1 fruit fly cellular context compared by ENCODE assay signal in the genomic region with DNA sequence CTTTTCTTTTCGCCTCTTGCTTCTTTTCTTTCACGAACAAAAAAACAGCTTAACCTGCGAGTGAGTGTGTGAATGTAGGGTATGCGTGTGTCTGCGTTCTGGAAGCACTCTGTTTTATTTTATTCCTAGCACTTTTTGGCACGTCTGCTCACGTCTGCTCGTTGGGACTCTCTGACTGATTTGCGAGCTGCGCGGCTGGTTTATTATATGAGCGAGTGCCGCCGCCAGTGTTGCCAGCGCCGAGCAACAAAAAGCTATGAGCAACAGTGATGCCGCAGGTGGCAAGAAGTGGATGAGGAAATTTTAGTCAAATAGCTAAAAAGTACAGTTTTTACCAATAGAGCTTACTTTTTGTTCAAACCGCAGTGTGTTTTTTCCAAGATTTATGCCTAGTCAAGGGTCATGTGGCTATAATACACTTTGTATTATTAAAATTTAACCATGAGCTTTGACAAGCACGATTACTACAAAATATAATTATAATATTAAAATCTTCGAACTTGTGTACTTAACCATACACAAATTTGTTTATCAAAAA.
TF ChIP-seq lines count a peak whose summit lies in the region.

A gene (minus strand): TSS at position 183 of the 538 bp plus-strand sequence.

TF ChIP-seq in whole organism, embryonic, 481 proteins besides CTCF, POLR2A, EP300 and RAD21 (continued from another document and continues in another):
- TF ChIP-seq CG17359 (tag; optimal IDR thresholded peaks at IDR 0.05; lab: Kevin White, UChicago), result peak; percentile 13
- TF ChIP-seq CG4328 (GFP tag; optimal IDR thresholded peaks at IDR 0.05; lab: Kevin White, UChicago), result peak; percentile 39
- TF ChIP-seq trem (tag; optimal IDR thresholded peaks at IDR 0.05; lab: Kevin White, UChicago), result no peak
- peak; percentile 32 for TF ChIP-seq CG9727 (GFP tag; optimal IDR thresholded peaks at IDR 0.05; lab: Kevin White, UChicago)
- TF ChIP-seq CG6791 (GFP tag; IDR thresholded peaks at IDR 0.05; lab: Robert Waterston, UW; ENCODE audit: partially characterized antibody), result peak; percentile 46; the same call in 1 of the 3 replicates
- TF ChIP-seq CG12155 (GFP tag; optimal IDR thresholded peaks at IDR 0.05; lab: Kevin White, UChicago), result peak; percentile 81
- TF ChIP-seq slbo (GFP tag; IDR thresholded peaks at IDR 0.05; lab: Robert Waterston, UW), result peak; percentile 48; the same call in 1 of the 2 replicates
- peak; percentile 49; the same call in 1 of the 2 replicates for TF ChIP-seq Bgb (GFP tag; IDR thresholded peaks at IDR 0.05; lab: Robert Waterston, UW; ENCODE audit: partially characterized antibody)
- no peak for TF ChIP-seq GATAe (GFP tag; conservative IDR thresholded peaks at IDR 0.05; lab: Robert Waterston, UW)
- no peak for TF ChIP-seq CG15479 (GFP tag; optimal IDR thresholded peaks at IDR 0.05; lab: Kevin White, UChicago)
- no peak for TF ChIP-seq twi (tag; optimal IDR thresholded peaks at IDR 0.05; lab: Kevin White, UChicago)
- 0 out of 2 replicates have a peak, but pooled peaks have one; percentile 30 for TF ChIP-seq sob (GFP tag; IDR thresholded peaks at IDR 0.05; lab: Robert Waterston, UW)
- TF ChIP-seq rib (GFP tag; IDR thresholded peaks at IDR 0.05; lab: Robert Waterston, UW), result 0 out of 2 replicates have a peak, but pooled peaks have one; percentile 37
- TF ChIP-seq CG9817 (tag; optimal IDR thresholded peaks at IDR 0.05; lab: Kevin White, UChicago), result no peak
- TF ChIP-seq zf30C (GFP tag; optimal IDR thresholded peaks at IDR 0.05; lab: Kevin White, UChicago), result no peak
- no peak for TF ChIP-seq CG8290 (GFP tag; optimal IDR thresholded peaks at IDR 0.05; lab: Kevin White, UChicago)
- peak in 1 of 2 experiments; percentile 77 for TF ChIP-seq CG8290 (tag; optimal IDR thresholded peaks at IDR 0.05; lab: Kevin White, UChicago)
- TF ChIP-seq CG32532 (GFP tag; IDR thresholded peaks at IDR 0.05; lab: Robert Waterston, UW), result peak; percentile 35; the same call in 1 of the 2 replicates
- TF ChIP-seq NFAT (GFP tag; IDR thresholded peaks at IDR 0.05; lab: Robert Waterston, UW), result peak; percentile 48; the same call in 1 of the 2 replicates
- peak; percentile 41; the same call in 1 of the 2 replicates for TF ChIP-seq CG14014 (GFP tag; IDR thresholded peaks at IDR 0.05; lab: Robert Waterston, UW)
- TF ChIP-seq CG12659 (GFP tag; optimal IDR thresholded peaks at IDR 0.05; lab: Kevin White, UChicago), result peak; percentile 30
- no peak for TF ChIP-seq CG4707 (GFP tag; optimal IDR thresholded peaks at IDR 0.05; lab: Kevin White, UChicago)
- peak; percentile 88 for TF ChIP-seq row (GFP tag; IDR thresholded peaks at IDR 0.05; lab: Robert Waterston, UW)
- TF ChIP-seq PHDP (tag; optimal IDR thresholded peaks at IDR 0.05; lab: Kevin White, UChicago), result no peak
- no peak for TF ChIP-seq CG8924 (tag; optimal IDR thresholded peaks at IDR 0.05; lab: Kevin White, UChicago)
- TF ChIP-seq psq (GFP tag; optimal IDR thresholded peaks at IDR 0.05; lab: Kevin White, UChicago), result peak; percentile 51
- TF ChIP-seq CG12769 (tag; optimal IDR thresholded peaks at IDR 0.05; lab: Kevin White, UChicago), result peak; percentile 74
- 0 out of 2 replicates have a peak, but pooled peaks have one; percentile 37 for TF ChIP-seq CG11247 (GFP tag; IDR thresholded peaks at IDR 0.05; lab: Robert Waterston, UW)
- no peak for TF ChIP-seq stc (GFP tag; IDR thresholded peaks at IDR 0.05; lab: Robert Waterston, UW)
- TF ChIP-seq dmrt11E (tag; optimal IDR thresholded peaks at IDR 0.05; lab: Kevin White, UChicago), result no peak
- TF ChIP-seq ato (GFP tag; IDR thresholded peaks at IDR 0.05; lab: Robert Waterston, UW; ENCODE audit: partially characterized antibody), result no peak
- no peak for TF ChIP-seq CG13296 (GFP tag; optimal IDR thresholded peaks at IDR 0.05; lab: Kevin White, UChicago)
- no peak for TF ChIP-seq Hsf (GFP tag; optimal IDR thresholded peaks at IDR 0.05; lab: Kevin White, UChicago)
- peak; percentile 38 for TF ChIP-seq CG3281 (GFP tag; optimal IDR thresholded peaks at IDR 0.05; lab: Kevin White, UChicago)
- TF ChIP-seq Sox100B (GFP tag; optimal IDR thresholded peaks at IDR 0.05; lab: Kevin White, UChicago), result peak; percentile 63
- no peak for TF ChIP-seq h (optimal IDR thresholded peaks at IDR 0.05; lab: Kevin White, UChicago)
- TF ChIP-seq gcm2 (GFP tag; optimal IDR thresholded peaks at IDR 0.05; lab: Kevin White, UChicago), result no peak
- TF ChIP-seq CG17829 (tag; optimal IDR thresholded peaks at IDR 0.05; lab: Kevin White, UChicago), result no peak
- no peak; the same call in 2 of the 3 replicates for TF ChIP-seq CG11456 (GFP tag; IDR thresholded peaks at IDR 0.05; lab: Robert Waterston, UW)
- TF ChIP-seq CG8359 (GFP tag; optimal IDR thresholded peaks at IDR 0.05; lab: Kevin White, UChicago; ENCODE audit: borderline replicate concordance), result no peak
- no peak for TF ChIP-seq CG17612 (GFP tag; IDR thresholded peaks at IDR 0.05; lab: Robert Waterston, UW)
- TF ChIP-seq Taf1 (GFP tag; IDR thresholded peaks at IDR 0.05; lab: Robert Waterston, UW), result no peak
- peak; percentile 41 for TF ChIP-seq MTF-1 (GFP tag; optimal IDR thresholded peaks at IDR 0.05; lab: Kevin White, UChicago; ENCODE audit: borderline replicate concordance)
- no peak for TF ChIP-seq Ssrp (tag; optimal IDR thresholded peaks at IDR 0.05; lab: Kevin White, UChicago)
- TF ChIP-seq CG16813 (GFP tag; IDR thresholded peaks at IDR 0.05; lab: Robert Waterston, UW; ENCODE audit: partially characterized antibody), result no peak
- 0 out of 3 replicates have a peak, but pooled peaks have one; percentile 22 for TF ChIP-seq CG34224 (GFP tag; IDR thresholded peaks at IDR 0.05; lab: Robert Waterston, UW; ENCODE audit: partially characterized antibody)
- TF ChIP-seq hkb (optimal IDR thresholded peaks at IDR 0.05; lab: Kevin White, UChicago), result no peak
- TF ChIP-seq hkb (GFP tag; IDR thresholded peaks at IDR 0.05; lab: Robert Waterston, UW), result peak; percentile 46; the same call in 1 of the 2 replicates
- peak; percentile 24 for TF ChIP-seq HHEX (GFP tag; optimal IDR thresholded peaks at IDR 0.05; lab: Kevin White, UChicago)
- peak; percentile 29 for TF ChIP-seq CG15696 (tag; optimal IDR thresholded peaks at IDR 0.05; lab: Kevin White, UChicago)
- TF ChIP-seq bbx (GFP tag; IDR thresholded peaks at IDR 0.05; lab: Robert Waterston, UW; ENCODE audit: partially characterized antibody), result peak; percentile 60; the same call in 1 of the 2 replicates
- peak; percentile 20 for TF ChIP-seq CG1603 (tag; optimal IDR thresholded peaks at IDR 0.05; lab: Kevin White, UChicago)
- TF ChIP-seq CG12942 (GFP tag; optimal IDR thresholded peaks at IDR 0.05; lab: Kevin White, UChicago), result no peak
- peak; percentile 5 for TF ChIP-seq CG7839 (tag; optimal IDR thresholded peaks at IDR 0.05; lab: Kevin White, UChicago)
- peak; percentile 3 for TF ChIP-seq Fer3 (tag; optimal IDR thresholded peaks at IDR 0.05; lab: Kevin White, UChicago)
- peak; percentile 47 for TF ChIP-seq caup (GFP tag; optimal IDR thresholded peaks at IDR 0.05; lab: Kevin White, UChicago; ENCODE audit: severe bottlenecking)
- TF ChIP-seq lilli (GFP tag; optimal IDR thresholded peaks at IDR 0.05; lab: Kevin White, UChicago), result peak; percentile 42
- peak; percentile 53 for TF ChIP-seq CG2678 (tag; optimal IDR thresholded peaks at IDR 0.05; lab: Kevin White, UChicago)
- TF ChIP-seq gro (GFP tag; optimal IDR thresholded peaks at IDR 0.05; lab: Kevin White, UChicago), result peak; percentile 78
- TF ChIP-seq CG1832 (GFP tag; optimal IDR thresholded peaks at IDR 0.05; lab: Kevin White, UChicago), result no peak
- TF ChIP-seq CG13123 (GFP tag; optimal IDR thresholded peaks at IDR 0.05; lab: Kevin White, UChicago), result no peak
- no peak for TF ChIP-seq H15 (GFP tag; IDR thresholded peaks at IDR 0.05; lab: Robert Waterston, UW)
- peak; percentile 72 for TF ChIP-seq pfk (GFP tag; optimal IDR thresholded peaks at IDR 0.05; lab: Kevin White, UChicago)
- TF ChIP-seq hb (GFP tag; IDR thresholded peaks at IDR 0.05; lab: Robert Waterston, UW; ENCODE audit: partially characterized antibody), result no peak
- TF ChIP-seq CG11085 (GFP tag; IDR thresholded peaks at IDR 0.05; lab: Robert Waterston, UW), result no peak
- TF ChIP-seq CG13624 (GFP tag; optimal IDR thresholded peaks at IDR 0.05; lab: Kevin White, UChicago), result peak; percentile 55
- TF ChIP-seq HmgZ (tag; optimal IDR thresholded peaks at IDR 0.05; lab: Kevin White, UChicago), result peak; percentile 34
- peak; percentile 80 for TF ChIP-seq CG9215 (GFP tag; IDR thresholded peaks at IDR 0.05; lab: Robert Waterston, UW)
- TF ChIP-seq Oaz (GFP tag; IDR thresholded peaks at IDR 0.05; lab: Robert Waterston, UW), result no peak
- TF ChIP-seq ken (GFP tag; IDR thresholded peaks at IDR 0.05; lab: Robert Waterston, UW), result 0 out of 3 replicates have a peak, but pooled peaks have one; percentile 29
- TF ChIP-seq CG2712 (tag; optimal IDR thresholded peaks at IDR 0.05; lab: Kevin White, UChicago), result no peak
- TF ChIP-seq lab (GFP tag; optimal IDR thresholded peaks at IDR 0.05; lab: Kevin White, UChicago), result peak; percentile 63
- no peak for TF ChIP-seq salm (tag; optimal IDR thresholded peaks at IDR 0.05; lab: Kevin White, UChicago)
- peak; percentile 60; the same call in 1 of the 3 replicates for TF ChIP-seq Dbx (GFP tag; IDR thresholded peaks at IDR 0.05; lab: Robert Waterston, UW)
- no peak for TF ChIP-seq Hr3 (GFP tag; optimal IDR thresholded peaks at IDR 0.05; lab: Kevin White, UChicago)
- TF ChIP-seq CG42726 (GFP tag; IDR thresholded peaks at IDR 0.05; lab: Robert Waterston, UW; ENCODE audit: partially characterized antibody), result peak; percentile 50; the same call in 1 of the 2 replicates
- TF ChIP-seq CG10654 (GFP tag; optimal IDR thresholded peaks at IDR 0.05; lab: Kevin White, UChicago), result no peak
- no peak for TF ChIP-seq CkIIα-i1 (GFP tag; IDR thresholded peaks at IDR 0.05; lab: Robert Waterston, UW)
- TF ChIP-seq nom (GFP tag; optimal IDR thresholded peaks at IDR 0.05; lab: Kevin White, UChicago), result peak; percentile 75
- TF ChIP-seq Nf-YA (GFP tag; IDR thresholded peaks at IDR 0.05; lab: Robert Waterston, UW), result no peak
- peak; percentile 5 for TF ChIP-seq CG7786 (GFP tag; optimal IDR thresholded peaks at IDR 0.05; lab: Kevin White, UChicago)
- 0 out of 3 replicates have a peak, but pooled peaks have one; percentile 18 for TF ChIP-seq gce (GFP tag; IDR thresholded peaks at IDR 0.05; lab: Robert Waterston, UW)
- no peak for TF ChIP-seq CG11723 (GFP tag; optimal IDR thresholded peaks at IDR 0.05; lab: Kevin White, UChicago)
- TF ChIP-seq gem (tag; optimal IDR thresholded peaks at IDR 0.05; lab: Kevin White, UChicago), result peak; percentile 38
- TF ChIP-seq CG6813 (GFP tag; optimal IDR thresholded peaks at IDR 0.05; lab: Kevin White, UChicago), result peak; percentile 24
- no peak for TF ChIP-seq CG14667 (GFP tag; IDR thresholded peaks at IDR 0.05; lab: Robert Waterston, UW)
- no peak for TF ChIP-seq CG6272 (GFP tag; IDR thresholded peaks at IDR 0.05; lab: Robert Waterston, UW)
- TF ChIP-seq mam (GFP tag; optimal IDR thresholded peaks at IDR 0.05; lab: Kevin White, UChicago), result peak; percentile 27
- TF ChIP-seq CG11504 (tag; optimal IDR thresholded peaks at IDR 0.05; lab: Kevin White, UChicago), result peak; percentile 94
- peak; percentile 26 for TF ChIP-seq NC2β (GFP tag; optimal IDR thresholded peaks at IDR 0.05; lab: Kevin White, UChicago)
- peak; percentile 27 for TF ChIP-seq ftz-f1 (GFP tag; optimal IDR thresholded peaks at IDR 0.05; lab: Kevin White, UChicago)
- no peak for TF ChIP-seq prd (optimal IDR thresholded peaks at IDR 0.05; lab: Kevin White, UChicago)
- peak; percentile 39; the same call in 2 of the 3 replicates for TF ChIP-seq prd (GFP tag; IDR thresholded peaks at IDR 0.05; lab: Robert Waterston, UW)
- peak; percentile 44; the same call in 1 of the 2 replicates for TF ChIP-seq Drgx (GFP tag; IDR thresholded peaks at IDR 0.05; lab: Robert Waterston, UW)
- no peak for TF ChIP-seq Lhr (GFP tag; optimal IDR thresholded peaks at IDR 0.05; lab: Kevin White, UChicago)
- peak; percentile 86 for TF ChIP-seq Ets65A (GFP tag; lab: Kevin White, UChicago)
- TF ChIP-seq zfh2 (GFP tag; optimal IDR thresholded peaks at IDR 0.05; lab: Kevin White, UChicago), result no peak
- no peak for TF ChIP-seq C15 (GFP tag; IDR thresholded peaks at IDR 0.05; lab: Robert Waterston, UW)
- no peak for TF ChIP-seq CG3726 (GFP tag; IDR thresholded peaks at IDR 0.05; lab: Robert Waterston, UW)
- 0 out of 2 replicates have a peak, but pooled peaks have one; percentile 17 for TF ChIP-seq CG10366 (GFP tag; IDR thresholded peaks at IDR 0.05; lab: Robert Waterston, UW)
- TF ChIP-seq croc (GFP tag; conservative IDR thresholded peaks at IDR 0.05; lab: Robert Waterston, UW), result no peak
- no peak for TF ChIP-seq CG43689 (GFP tag; IDR thresholded peaks at IDR 0.05; lab: Robert Waterston, UW)
- TF ChIP-seq Gug (GFP tag; IDR thresholded peaks at IDR 0.05; lab: Robert Waterston, UW), result peak; percentile 17; the same call in 1 of the 4 replicates
- no peak for TF ChIP-seq nerfin-1 (tag; optimal IDR thresholded peaks at IDR 0.05; lab: Kevin White, UChicago)
- TF ChIP-seq lbe (GFP tag; optimal IDR thresholded peaks at IDR 0.05; lab: Kevin White, UChicago), result no peak
- TF ChIP-seq Dip3 (GFP tag; optimal IDR thresholded peaks at IDR 0.05; lab: Kevin White, UChicago), result peak; percentile 28
- TF ChIP-seq sc (optimal IDR thresholded peaks at IDR 0.05; lab: Kevin White, UChicago), result no peak
- no peak for TF ChIP-seq sc (GFP tag; optimal IDR thresholded peaks at IDR 0.05; lab: Kevin White, UChicago)
- no peak for TF ChIP-seq Trl (optimal IDR thresholded peaks at IDR 0.05; lab: Kevin White, UChicago)
- peak; percentile 30 for TF ChIP-seq Trl (GFP tag; optimal IDR thresholded peaks at IDR 0.05; lab: Kevin White, UChicago)
- TF ChIP-seq Atf-2 (GFP tag; optimal IDR thresholded peaks at IDR 0.05; lab: Kevin White, UChicago), result no peak
- no peak for TF ChIP-seq zen2 (GFP tag; IDR thresholded peaks at IDR 0.05; lab: Robert Waterston, UW; ENCODE audit: partially characterized antibody)
- TF ChIP-seq knrl (GFP tag; IDR thresholded peaks at IDR 0.05; lab: Robert Waterston, UW; ENCODE audit: partially characterized antibody), result no peak
- 0 out of 2 replicates have a peak, but pooled peaks have one; percentile 6 for TF ChIP-seq ara (GFP tag; IDR thresholded peaks at IDR 0.05; lab: Robert Waterston, UW)
- TF ChIP-seq tio (GFP tag; optimal IDR thresholded peaks at IDR 0.05; lab: Kevin White, UChicago), result no peak
- TF ChIP-seq Atf3 (GFP tag; optimal IDR thresholded peaks at IDR 0.05; lab: Kevin White, UChicago), result no peak
- peak; percentile 11 for TF ChIP-seq NC2α (GFP tag; optimal IDR thresholded peaks at IDR 0.05; lab: Kevin White, UChicago)
- no peak for TF ChIP-seq CG30020 (tag; optimal IDR thresholded peaks at IDR 0.05; lab: Kevin White, UChicago)
- no peak for TF ChIP-seq tup (GFP tag; optimal IDR thresholded peaks at IDR 0.05; lab: Kevin White, UChicago)
- TF ChIP-seq CG3407 (GFP tag; optimal IDR thresholded peaks at IDR 0.05; lab: Kevin White, UChicago), result no peak
- TF ChIP-seq Ada2b (GFP tag; IDR thresholded peaks at IDR 0.05; lab: Robert Waterston, UW), result no peak
